Fruit fly (Drosophila melanogaster) whole organism, embryonic: ENCODE results near the gene CG14646.

Experiments
- Atf3 ChIP-seq: fragments of 200-800 bp; sonication (Bioruptor generic); optimal IDR thresholded peaks from 3 replicates; lab custom pipeline; 2016; ENCODE audit warnings: missing biosample characterization, missing genetic modification characterization
- Bdp1 ChIP-seq: fragments of 200-800 bp; sonication (Bioruptor generic); optimal IDR thresholded peaks from 3 replicates; lab custom pipeline; 2016; ENCODE audit warnings: missing biosample characterization, missing genetic modification characterization
- Bgb ChIP-seq: fragments of 200-800 bp; sonication (Bioruptor generic); IDR thresholded peaks from 2 replicates; pipeline ENCODE4 v1.3.6; 2022; ENCODE audit warnings: missing biosample characterization, missing genetic modification characterization; ENCODE audit not compliant: partially characterized antibody
- CG11398 ChIP-seq: fragments of 200-800 bp; sonication (Bioruptor generic); optimal IDR thresholded peaks from 2 replicates; lab custom pipeline; 2016; ENCODE audit warnings: missing biosample characterization, missing genetic modification characterization
- CG11456 ChIP-seq: fragments of 200-800 bp; sonication (Bioruptor generic); IDR thresholded peaks from 3 replicates; pipeline ENCODE4 v1.3.6; 2022; ENCODE audit warnings: missing biosample characterization, missing genetic modification characterization
- CG11696 ChIP-seq: fragments of 200-800 bp; sonication (Bioruptor generic); IDR thresholded peaks from 2 replicates; pipeline ENCODE4 v1.3.6; 2022; ENCODE audit warnings: missing biosample characterization, missing genetic modification characterization
- CG11723 ChIP-seq: fragments of 200-800 bp; sonication (Bioruptor generic); optimal IDR thresholded peaks from 2 replicates; lab custom pipeline; 2017; ENCODE audit warnings: missing biosample characterization, mild to moderate bottlenecking, missing genetic modification characterization
- CG12219 ChIP-seq: fragments of 200-800 bp; sonication (Bioruptor generic); optimal IDR thresholded peaks from 3 replicates; lab custom pipeline; 2018; ENCODE audit warnings: missing biosample characterization, mild to moderate bottlenecking, missing genetic modification characterization
- CG15011 ChIP-seq: fragments of 200-800 bp; sonication (Bioruptor generic); optimal IDR thresholded peaks from 3 replicates; lab custom pipeline; 2018; ENCODE audit warnings: missing biosample characterization, mild to moderate bottlenecking, missing genetic modification characterization
- CG1529 ChIP-seq: fragments of 200-800 bp; sonication (Bioruptor generic); optimal IDR thresholded peaks from 3 replicates; lab custom pipeline; 2018; ENCODE audit warnings: missing biosample characterization, missing genetic modification characterization
- CG1603 ChIP-seq: fragments of 200-800 bp; sonication (Bioruptor generic); optimal IDR thresholded peaks from 2 replicates; lab custom pipeline; 2019; ENCODE audit warnings: missing biosample characterization, mild to moderate bottlenecking, missing genetic modification characterization, moderate library complexity
- CG1647 ChIP-seq: fragments of 200-800 bp; sonication (Bioruptor generic); optimal IDR thresholded peaks from 3 replicates; lab custom pipeline; 2016; ENCODE audit warnings: missing biosample characterization, missing genetic modification characterization
- CG16779 ChIP-seq: fragments of 200-800 bp; sonication (Bioruptor generic); IDR thresholded peaks from 2 replicates; pipeline ENCODE4 v1.3.6; 2022; ENCODE audit warnings: missing biosample characterization, missing genetic modification characterization
- CG17328 ChIP-seq: fragments of 200-800 bp; sonication (Bioruptor generic); IDR thresholded peaks from 2 replicates; pipeline ENCODE4 v1.3.6; 2022; ENCODE audit warnings: missing biosample characterization, missing genetic modification characterization
- CG17359 ChIP-seq: fragments of 200-800 bp; sonication (Bioruptor generic); optimal IDR thresholded peaks from 3 replicates; lab custom pipeline; 2018; ENCODE audit warnings: missing biosample characterization, mild to moderate bottlenecking, missing genetic modification characterization, moderate library complexity
- CG2129 ChIP-seq: fragments of 200-800 bp; sonication (Bioruptor generic); IDR thresholded peaks from 2 replicates; pipeline ENCODE4 v1.3.6; 2022; ENCODE audit warnings: missing biosample characterization, missing genetic modification characterization; ENCODE audit not compliant: partially characterized antibody
- CG31388 ChIP-seq: fragments of 200-800 bp; sonication (Bioruptor generic); optimal IDR thresholded peaks from 2 replicates; lab custom pipeline; 2016; ENCODE audit warnings: missing biosample characterization, missing genetic modification characterization
- CG6175 ChIP-seq: fragments of 200-800 bp; sonication (Bioruptor generic); IDR thresholded peaks from 3 replicates; pipeline ENCODE4 v1.3.6; 2022; ENCODE audit warnings: missing biosample characterization, missing genetic modification characterization
- CG6791 ChIP-seq: fragments of 200-800 bp; sonication (Bioruptor generic); IDR thresholded peaks from 3 replicates; pipeline ENCODE4 v1.3.6; 2022; ENCODE audit warnings: missing biosample characterization, missing genetic modification characterization; ENCODE audit not compliant: partially characterized antibody
- CG7987 ChIP-seq: fragments of 200-800 bp; sonication (Bioruptor generic); optimal IDR thresholded peaks from 2 replicates; lab custom pipeline; 2018; ENCODE audit warnings: missing biosample characterization, mild to moderate bottlenecking, missing genetic modification characterization, moderate library complexity
- Ets65A ChIP-seq: fragments of 200-800 bp; sonication (Bioruptor generic); peaks from one replicate; lab custom pipeline; 2016; ENCODE audit warnings: missing biosample characterization, missing genetic modification characterization
- HLH54F ChIP-seq: fragments of 200-800 bp; sonication (Bioruptor generic); optimal IDR thresholded peaks from 3 replicates; lab custom pipeline; 2016; ENCODE audit warnings: missing biosample characterization, missing genetic modification characterization
- Hmr ChIP-seq: fragments of 200-800 bp; sonication (Bioruptor generic); optimal IDR thresholded peaks from 3 replicates; lab custom pipeline; 2017; ENCODE audit warnings: mild to moderate bottlenecking, missing biosample characterization, missing genetic modification reagents, missing genetic modification characterization
- Jarid2 ChIP-seq: fragments of 200-800 bp; sonication (Bioruptor generic); optimal IDR thresholded peaks from 3 replicates; lab custom pipeline; 2017; ENCODE audit warnings: mild to moderate bottlenecking, missing biosample characterization, missing genetic modification reagents, missing genetic modification characterization
- Lim3 ChIP-seq: fragments of 200-800 bp; sonication (Bioruptor generic); IDR thresholded peaks from 2 replicates; pipeline ENCODE4 v1.3.6; 2022; ENCODE audit warnings: missing biosample characterization, missing genetic modification characterization
- Mes4 ChIP-seq: fragments of 200-800 bp; sonication (Bioruptor generic); optimal IDR thresholded peaks from 2 replicates; lab custom pipeline; 2016; ENCODE audit warnings: missing biosample characterization, missing genetic modification characterization
- Mrtf ChIP-seq: fragments of 200-800 bp; sonication (Bioruptor generic); IDR thresholded peaks from 3 replicates; pipeline ENCODE4 v1.3.6; 2022; ENCODE audit warnings: missing biosample characterization, missing genetic modification characterization
- Nf-YC ChIP-seq: fragments of 200-800 bp; optimal IDR thresholded peaks from 3 replicates; lab custom pipeline; 2019; ENCODE audit warnings: missing biosample characterization, mild to moderate bottlenecking, missing genetic modification characterization, moderate library complexity
- Ssrp ChIP-seq: fragments of 200-800 bp; sonication (Bioruptor generic); optimal IDR thresholded peaks from 2 replicates; lab custom pipeline; 2018; ENCODE audit warnings: missing biosample characterization, mild to moderate bottlenecking, missing genetic modification characterization, moderate library complexity
- disco-r ChIP-seq: fragments of 200-800 bp; sonication (Bioruptor generic); optimal IDR thresholded peaks from 2 replicates; lab custom pipeline; 2016; ENCODE audit warnings: missing biosample characterization, missing genetic modification characterization
- dm ChIP-seq: fragments of 200-800 bp; sonication (Bioruptor generic); optimal IDR thresholded peaks from 3 replicates; lab custom pipeline; 2016; ENCODE audit warnings: missing biosample characterization, missing genetic modification characterization
- klu ChIP-seq: fragments of 200-800 bp; sonication (Bioruptor generic); IDR thresholded peaks from 2 replicates; pipeline ENCODE4 v1.3.6; 2022; ENCODE audit warnings: missing biosample characterization, missing genetic modification characterization
- kni ChIP-seq: fragments of 200-800 bp; sonication (Bioruptor generic); optimal IDR thresholded peaks from 3 replicates; lab custom pipeline; 2017; ENCODE audit warnings: mild to moderate bottlenecking, missing biosample characterization, missing genetic modification reagents, missing genetic modification characterization
- luna ChIP-seq: fragments of 200-800 bp; sonication (Bioruptor generic); optimal IDR thresholded peaks from 2 replicates; lab custom pipeline; 2016; ENCODE audit warnings: missing biosample characterization, missing genetic modification characterization
- nerfin-2 ChIP-seq: fragments of 200-800 bp; sonication (Bioruptor generic); IDR thresholded peaks from 2 replicates; pipeline ENCODE4 v1.3.6; 2022; ENCODE audit warnings: missing biosample characterization, missing genetic modification characterization; ENCODE audit not compliant: partially characterized antibody
- phol ChIP-seq: fragments of 200-800 bp; sonication (Bioruptor generic); optimal IDR thresholded peaks from 3 replicates; lab custom pipeline; 2018; ENCODE audit warnings: missing biosample characterization, mild to moderate bottlenecking, missing genetic modification characterization, moderate library complexity
- pnt ChIP-seq: fragments of 200-800 bp; sonication (Bioruptor generic); optimal IDR thresholded peaks from 3 replicates; lab custom pipeline; 2016; ENCODE audit warnings: missing biosample characterization, missing genetic modification characterization
- run ChIP-seq: fragments of 200-800 bp; sonication (Bioruptor generic); optimal IDR thresholded peaks from 3 replicates; lab custom pipeline; 2018; ENCODE audit warnings: missing biosample characterization, mild to moderate bottlenecking, missing genetic modification characterization
- sima ChIP-seq: fragments of 200-800 bp; sonication (Bioruptor generic); optimal IDR thresholded peaks from 2 replicates; lab custom pipeline; 2016; ENCODE audit warnings: missing biosample characterization, missing genetic modification characterization
- sqz ChIP-seq: fragments of 200-800 bp; sonication (Bioruptor generic); optimal IDR thresholded peaks from 3 replicates; lab custom pipeline; 2018; ENCODE audit warnings: missing biosample characterization, mild to moderate bottlenecking, missing genetic modification characterization
- stc ChIP-seq: fragments of 200-800 bp; sonication (Bioruptor generic); IDR thresholded peaks from 2 replicates; pipeline ENCODE4 v1.3.6; 2022; ENCODE audit warnings: missing biosample characterization, missing genetic modification characterization
- stwl ChIP-seq: fragments of 200-800 bp; sonication (Bioruptor generic); optimal IDR thresholded peaks from 3 replicates; lab custom pipeline; 2018; ENCODE audit warnings: missing biosample characterization, mild to moderate bottlenecking, missing genetic modification characterization, moderate library complexity
- tap ChIP-seq: fragments of 200-800 bp; optimal IDR thresholded peaks from 3 replicates; lab custom pipeline; 2019; ENCODE audit warnings: missing biosample characterization, mild to moderate bottlenecking, missing genetic modification characterization, moderate library complexity
- ttk ChIP-seq: fragments of 200-800 bp; sonication (Bioruptor generic); IDR thresholded peaks from 2 replicates; pipeline ENCODE4 v2.1.2; 2022; ENCODE audit warnings: missing biosample characterization, missing genetic modification characterization
- twi ChIP-seq: fragments of 200-800 bp; optimal IDR thresholded peaks from 2 replicates; lab custom pipeline; 2019; ENCODE audit warnings: missing biosample characterization, mild to moderate bottlenecking, missing genetic modification characterization, moderate library complexity
- vnd ChIP-seq: fragments of 200-800 bp; sonication (Bioruptor generic); IDR thresholded peaks from 3 replicates; pipeline ENCODE4 v1.3.6; 2022; ENCODE audit warnings: missing biosample characterization, missing genetic modification characterization; ENCODE audit not compliant: partially characterized antibody
- wor ChIP-seq: fragments of 200-800 bp; sonication (Bioruptor generic); IDR thresholded peaks from 2 replicates; pipeline ENCODE4 v1.3.6; 2022; ENCODE audit warnings: missing biosample characterization, missing genetic modification characterization
- zfh1 ChIP-seq: fragments of 200-800 bp; sonication (Bioruptor generic); IDR thresholded peaks from 3 replicates; pipeline ENCODE4 v1.3.6; 2022; ENCODE audit warnings: missing biosample characterization, missing genetic modification characterization

The CG14646 gene

DNA sequence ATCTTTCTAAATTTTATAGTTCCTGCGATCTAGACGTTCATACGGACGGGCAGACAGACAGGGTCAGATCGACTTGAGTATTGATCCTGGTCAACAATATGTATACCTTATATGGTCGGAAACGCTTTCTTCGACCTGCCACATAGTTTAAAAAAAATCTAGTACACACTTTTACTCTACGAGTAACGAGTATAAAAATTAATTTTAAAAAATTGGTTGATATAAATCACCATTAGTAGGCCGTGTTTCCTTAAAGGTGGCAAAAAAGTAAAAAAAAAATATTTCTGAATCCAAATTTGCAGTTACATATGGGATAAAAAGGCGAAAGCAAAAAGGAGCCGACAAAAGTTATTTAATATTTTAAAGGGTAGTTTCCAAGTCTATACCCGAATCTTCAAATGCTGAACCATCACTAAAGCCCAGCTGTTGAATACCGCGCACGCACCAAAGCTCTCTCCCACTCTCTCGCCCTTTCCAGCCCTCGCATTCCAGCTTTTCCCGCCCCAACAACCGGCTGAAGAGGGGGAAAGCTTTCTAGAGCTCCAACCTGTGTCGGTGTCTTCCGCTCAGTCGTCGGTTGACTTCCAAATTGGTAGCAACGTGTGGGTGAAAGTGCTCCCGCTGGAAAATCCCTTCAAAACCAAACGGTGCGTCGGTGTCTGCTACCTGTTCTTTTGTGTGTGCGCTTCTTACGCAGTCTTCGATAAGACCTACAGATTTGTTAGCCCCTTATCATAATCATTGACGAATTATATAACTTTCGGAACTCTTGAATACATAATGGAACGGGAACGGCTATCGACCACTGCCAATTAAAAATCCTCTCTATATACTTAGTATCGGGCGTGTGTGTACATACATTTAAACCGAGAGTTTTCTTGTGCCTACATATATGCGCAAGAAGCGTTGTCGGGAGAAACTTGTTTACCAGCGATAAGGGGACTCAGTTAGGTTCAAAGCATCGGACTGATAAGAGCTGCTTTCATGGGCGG is 11.5 kb upstream of the CG14646 start, which contains the start of gene Sfxn1-3 (continued):
- TF ChIP-seq CG1647 (GFP tag; lab: Kevin White, UChicago): no peak
- no peak for TF ChIP-seq klu (GFP tag; lab: Robert Waterston, UW)
- TF ChIP-seq Bdp1 (GFP tag; lab: Kevin White, UChicago): peak; percentile 31
- TF ChIP-seq CG16779 (GFP tag; lab: Robert Waterston, UW): peak; percentile 81
- TF ChIP-seq Hmr (GFP tag; lab: Kevin White, UChicago): peak; percentile 78
- TF ChIP-seq wor (GFP tag; lab: Robert Waterston, UW): no peak
- TF ChIP-seq zfh1: no peak; the same call in 2 of the 3 replicates
- peak; percentile 2 for TF ChIP-seq Mes4 (GFP tag; lab: Kevin White, UChicago)
- peak; percentile 37 for TF ChIP-seq CG17359
- peak; percentile 73 for TF ChIP-seq CG7987 (GFP tag; lab: Kevin White, UChicago)
- TF ChIP-seq Jarid2 (GFP tag; lab: Kevin White, UChicago): peak; percentile 92
- TF ChIP-seq luna: no peak
- TF ChIP-seq HLH54F (GFP tag; lab: Kevin White, UChicago): peak; percentile 7
- peak; percentile 16 for TF ChIP-seq run (tag; lab: Kevin White, UChicago)
- TF ChIP-seq CG2129 (GFP tag; lab: Robert Waterston, UW): no peak
- peak; percentile 31 for TF ChIP-seq CG1529
- peak; percentile 67 for TF ChIP-seq kni (GFP tag; lab: Kevin White, UChicago)
- TF ChIP-seq ttk: peak; percentile 55; the same call in 1 of the 2 replicates
- TF ChIP-seq CG11398: peak; percentile 26
- peak; percentile 20 for TF ChIP-seq phol (tag; lab: Kevin White, UChicago)
- peak; percentile 36 for TF ChIP-seq dm
- no peak for TF ChIP-seq CG11696 (GFP tag; lab: Robert Waterston, UW)
- TF ChIP-seq CG12219 (GFP tag; lab: Kevin White, UChicago): no peak
- peak; percentile 56 for TF ChIP-seq Nf-YC (tag; lab: Kevin White, UChicago)
- no peak for TF ChIP-seq Mrtf (GFP tag; lab: Robert Waterston, UW)
- peak; percentile 44; the same call in 1 of the 2 replicates for TF ChIP-seq stc (GFP tag; lab: Robert Waterston, UW)
- peak; percentile 61; the same call in 1 of the 3 replicates for TF ChIP-seq CG11456 (GFP tag; lab: Robert Waterston, UW)
- TF ChIP-seq stwl: no peak
- peak; percentile 23 for TF ChIP-seq CG1603 (tag; lab: Kevin White, UChicago)
- no peak for TF ChIP-seq CG15011 (GFP tag; lab: Kevin White, UChicago)
- TF ChIP-seq CG17328: no peak
- peak; percentile 62; the same call in 1 of the 3 replicates for TF ChIP-seq CG6791 (GFP tag; lab: Robert Waterston, UW)
- peak; percentile 78 for TF ChIP-seq Ets65A
- TF ChIP-seq CG11723 (GFP tag; lab: Kevin White, UChicago): peak; percentile 12
- TF ChIP-seq Ssrp (tag; lab: Kevin White, UChicago): peak; percentile 9
- peak; percentile 16 for TF ChIP-seq pnt (GFP tag; lab: Kevin White, UChicago)
- peak; percentile 0 for TF ChIP-seq Atf3
- no peak for TF ChIP-seq twi
- no peak; the same call in 1 of the 2 replicates for TF ChIP-seq nerfin-2
- peak; percentile 75 for TF ChIP-seq Bgb (GFP tag; lab: Robert Waterston, UW)
- TF ChIP-seq vnd (GFP tag; lab: Robert Waterston, UW): no peak
- no peak for TF ChIP-seq sima (GFP tag; lab: Kevin White, UChicago)
- no peak for TF ChIP-seq disco-r (GFP tag; lab: Kevin White, UChicago)
- no peak for TF ChIP-seq CG31388 (GFP tag; lab: Kevin White, UChicago)
- TF ChIP-seq tap (tag; lab: Kevin White, UChicago): peak; percentile 0
- no peak for TF ChIP-seq CG6175 (GFP tag; lab: Robert Waterston, UW)
- no peak for TF ChIP-seq sqz
- no peak for TF ChIP-seq Lim3 (GFP tag; lab: Robert Waterston, UW)
